Fruit fly (Drosophila melanogaster): Measurements from ENCODE around the gene RpS19b.

dm6 chr3R:23943843-23944356 lies 10.6 kb upstream of the RpS19b start:
- TF ChIP-seq CrebA (GFP tag; optimal IDR thresholded peaks at IDR 0.05; ENCODE audit: borderline replicate concordance) (no peak), tai (GFP tag; optimal IDR thresholded peaks at IDR 0.05) (no peak), fru (GFP tag; optimal IDR thresholded peaks at IDR 0.05) (no peak), Dfd (GFP tag; optimal IDR thresholded peaks at IDR 0.05) (no peak), ey (GFP tag; optimal IDR thresholded peaks at IDR 0.05) (no peak), Abd-B (GFP tag; optimal IDR thresholded peaks at IDR 0.05) (no peak), Hr78 (GFP tag; optimal IDR thresholded peaks at IDR 0.05) (no peak), dl (GFP tag; optimal IDR thresholded peaks at IDR 0.05; ENCODE audit: insufficient read depth in 1 of 2, partially characterized antibody in 2 of 2) (no peak), OdsH (GFP tag; optimal IDR thresholded peaks at IDR 0.05) (no peak), Mio (GFP tag; optimal IDR thresholded peaks at IDR 0.05) (no peak), br (GFP tag; optimal IDR thresholded peaks at IDR 0.05) (no peak), GATAd (GFP tag; optimal IDR thresholded peaks at IDR 0.05) (no peak), Vsx2 (GFP tag; optimal IDR thresholded peaks at IDR 0.05; ENCODE audit: partially characterized antibody) (no peak)

Measured in whole organism, wandering third instar larva.